Worm (Caenorhabditis elegans): ENCODE measurements around the gene Y39B6A.29.

DNA sequence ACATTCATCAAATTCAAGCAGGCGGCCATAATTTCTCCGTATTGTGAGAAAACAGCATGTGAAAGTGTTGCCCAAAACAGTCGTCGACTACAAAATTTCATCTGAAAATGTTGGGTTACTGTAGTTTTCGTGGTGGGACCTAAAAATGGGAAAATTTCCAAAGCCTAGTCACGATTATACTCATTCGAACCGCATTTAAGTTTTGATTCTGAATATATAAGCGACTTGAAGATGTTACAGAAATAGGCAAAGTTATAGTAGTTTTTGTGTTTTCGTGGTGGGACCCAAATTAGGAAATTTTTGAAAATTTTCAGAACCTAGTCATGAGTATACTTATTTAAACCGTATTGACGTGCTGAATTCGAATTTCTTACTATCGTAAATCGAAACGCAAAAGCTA is 46.7 kb downstream of the Y39B6A.29 start, which contains the start of gene Y39B6A.41:
- TF ChIP-seq daf-12 (tag; optimal IDR thresholded peaks at IDR 0.05) (no peak), lin-39 (tag; optimal IDR thresholded peaks at IDR 0.05) (no peak), snpc-4 (tag; optimal IDR thresholded peaks at IDR 0.05) (no peak), dpl-1 (GFP tag; optimal IDR thresholded peaks at IDR 0.05) (no peak), lir-3 (tag; optimal IDR thresholded peaks at IDR 0.05) (no peak), nhr-77 (tag; optimal IDR thresholded peaks at IDR 0.05) (no peak), D1046.2 (GFP tag; IDR thresholded peaks at IDR 0.05) (no peak), ceh-44 (GFP tag; IDR thresholded peaks at IDR 0.05) (no peak), nhr-25 (tag; optimal IDR thresholded peaks at IDR 0.05; ENCODE audit: borderline replicate concordance, insufficient read depth) (no peak)
